Fruit fly (Drosophila melanogaster) whole organism, embryonic: ENCODE results near the gene PolQ.

Experiments
- Aef1 ChIP-seq: fragments of 200-800 bp; sonication (Bioruptor generic); IDR thresholded peaks from 3 replicates; pipeline ENCODE4 v1.3.6; 2022; ENCODE audit warnings: missing biosample characterization, missing genetic modification characterization
- Blimp-1 ChIP-seq: fragments of 200-800 bp; sonication (Bioruptor generic); optimal IDR thresholded peaks from 3 replicates; lab custom pipeline; 2018; ENCODE audit warnings: missing biosample characterization, missing genetic modification characterization, mild to moderate bottlenecking, moderate library complexity, missing genetic modification reagents
- CG10543 ChIP-seq: fragments of 200-800 bp; sonication (Bioruptor generic); optimal IDR thresholded peaks from 3 replicates; lab custom pipeline; 2017; ENCODE audit warnings: missing biosample characterization, mild to moderate bottlenecking, missing genetic modification characterization, moderate library complexity
- CG11085 ChIP-seq: fragments of 200-800 bp; sonication (Bioruptor generic); IDR thresholded peaks from 2 replicates; pipeline ENCODE4 v1.3.6; 2022; ENCODE audit warnings: missing biosample characterization, missing genetic modification characterization
- CG11093 ChIP-seq: fragments of 200-800 bp; sonication (Bioruptor generic); IDR thresholded peaks from 3 replicates; pipeline ENCODE4 v1.3.6; 2022; ENCODE audit warnings: missing biosample characterization, missing genetic modification characterization
- CG12071 ChIP-seq: fragments of 200-800 bp; sonication (Bioruptor generic); optimal IDR thresholded peaks from 3 replicates; lab custom pipeline; 2018; ENCODE audit warnings: missing biosample characterization, mild to moderate bottlenecking, missing genetic modification characterization
- CG1233 ChIP-seq: fragments of 200-800 bp; sonication (Bioruptor generic); optimal IDR thresholded peaks from 4 replicates; lab custom pipeline; 2018; ENCODE audit warnings: missing biosample characterization, mild to moderate bottlenecking, missing genetic modification characterization
- CG12391 ChIP-seq: fragments of 200-800 bp; sonication (Bioruptor generic); optimal IDR thresholded peaks from 3 replicates; lab custom pipeline; 2018; ENCODE audit warnings: missing biosample characterization, mild to moderate bottlenecking, missing genetic modification characterization, moderate library complexity
- CG14014 ChIP-seq: fragments of 200-800 bp; sonication (Bioruptor generic); IDR thresholded peaks from 2 replicates; pipeline ENCODE4 v1.3.6; 2022; ENCODE audit warnings: missing biosample characterization, missing genetic modification characterization
- CG14710 ChIP-seq: fragments of 200-800 bp; sonication (Bioruptor generic); optimal IDR thresholded peaks from 3 replicates; lab custom pipeline; 2019; ENCODE audit warnings: missing biosample characterization, mild to moderate bottlenecking, missing genetic modification characterization, moderate library complexity
- CG17829 ChIP-seq: fragments of 200-800 bp; optimal IDR thresholded peaks from 2 replicates; lab custom pipeline; 2019; ENCODE audit warnings: missing biosample characterization, mild to moderate bottlenecking, missing genetic modification characterization, moderate library complexity
- CG1832 ChIP-seq: fragments of 200-800 bp; sonication (Bioruptor generic); optimal IDR thresholded peaks from 2 replicates; lab custom pipeline; 2017; ENCODE audit warnings: missing biosample characterization, mild to moderate bottlenecking, missing genetic modification characterization, inconsistent platforms
- CG2116 ChIP-seq: fragments of 200-800 bp; sonication (Bioruptor generic); optimal IDR thresholded peaks from 3 replicates; lab custom pipeline; 2018; ENCODE audit warnings: missing biosample characterization, mild to moderate bottlenecking, missing genetic modification characterization
- CG2129 ChIP-seq: fragments of 200-800 bp; sonication (Bioruptor generic); IDR thresholded peaks from 2 replicates; pipeline ENCODE4 v1.3.6; 2022; ENCODE audit warnings: missing biosample characterization, missing genetic modification characterization; ENCODE audit not compliant: partially characterized antibody
- CG30020 ChIP-seq: fragments of 200-800 bp; optimal IDR thresholded peaks from 2 replicates; lab custom pipeline; 2019; ENCODE audit warnings: missing biosample characterization, mild to moderate bottlenecking, missing genetic modification characterization, moderate library complexity
- CG32772 ChIP-seq: fragments of 200-800 bp; sonication (Bioruptor generic); IDR thresholded peaks from 2 replicates; pipeline ENCODE4 v1.3.6; 2022; ENCODE audit warnings: missing biosample characterization, missing genetic modification characterization
- CG6791 ChIP-seq: fragments of 200-800 bp; sonication (Bioruptor generic); IDR thresholded peaks from 3 replicates; pipeline ENCODE4 v1.3.6; 2022; ENCODE audit warnings: missing biosample characterization, missing genetic modification characterization; ENCODE audit not compliant: partially characterized antibody
- CTCF ChIP-seq: fragments of 200-800 bp; sonication (Bioruptor generic); optimal IDR thresholded peaks from 2 replicates; lab custom pipeline; 2017; ENCODE audit warnings: missing biosample characterization, mild to moderate bottlenecking, missing genetic modification characterization, moderate library complexity
- Chrac-16 ChIP-seq: fragments of 200-800 bp; sonication (Bioruptor generic); optimal IDR thresholded peaks from 3 replicates; lab custom pipeline; 2016; ENCODE audit warnings: missing biosample characterization, missing genetic modification characterization
- Dll ChIP-seq: fragments of 200-800 bp; sonication (Bioruptor generic); IDR thresholded peaks from 4 replicates; pipeline ENCODE4 v1.3.6; 2022; ENCODE audit warnings: missing biosample characterization, missing genetic modification characterization; ENCODE audit not compliant: partially characterized antibody
- Doc3 ChIP-seq: fragments of 200-800 bp; sonication (Bioruptor generic); IDR thresholded peaks from 3 replicates; pipeline ENCODE4 v1.3.6; 2022; ENCODE audit warnings: missing biosample characterization, missing genetic modification characterization; ENCODE audit not compliant: partially characterized antibody
- Dref ChIP-seq: fragments of 200-800 bp; sonication (Bioruptor generic); IDR thresholded peaks from 2 replicates; pipeline ENCODE4 v1.3.6; 2022; ENCODE audit warnings: missing biosample characterization, missing genetic modification characterization
- E2f2 ChIP-seq: fragments of 200-800 bp; sonication (Bioruptor generic); IDR thresholded peaks from 2 replicates; pipeline ENCODE4 v1.3.6; 2022; ENCODE audit warnings: missing biosample characterization, missing genetic modification characterization
- Lhr ChIP-seq: fragments of 200-800 bp; sonication (Bioruptor generic); optimal IDR thresholded peaks from 3 replicates; lab custom pipeline; 2017; ENCODE audit warnings: mild to moderate bottlenecking, missing biosample characterization, missing genetic modification reagents, missing genetic modification characterization
- MBD-R2 ChIP-seq: fragments of 200-800 bp; sonication (Bioruptor generic); IDR thresholded peaks from 2 replicates; pipeline ENCODE4 v1.3.6; 2022; ENCODE audit warnings: missing biosample characterization, missing genetic modification characterization
- NfI ChIP-seq: fragments of 200-800 bp; sonication (Bioruptor generic); optimal IDR thresholded peaks from 3 replicates; lab custom pipeline; 2018; ENCODE audit warnings: missing biosample characterization, mild to moderate bottlenecking, missing genetic modification characterization, moderate library complexity
- Pdp1 ChIP-seq, 2 experiments: fragments of 200-800 bp; sonication (Bioruptor generic); optimal IDR thresholded peaks; 3 replicates each; lab custom pipeline; 2016; ENCODE audit warnings: missing biosample characterization in 2 of 2, missing genetic modification characterization in 2 of 2, mild to moderate bottlenecking in 1 of 2, moderate library complexity in 1 of 2
- Sin3A ChIP-seq: fragments of >200 bp; optimal IDR thresholded peaks from 2 replicates; lab custom pipeline; 2018
- Sry-β ChIP-seq: fragments of 200-800 bp; sonication (Bioruptor generic); optimal IDR thresholded peaks from 2 replicates; lab custom pipeline; 2018; ENCODE audit warnings: missing biosample characterization, mild to moderate bottlenecking, missing genetic modification characterization, moderate library complexity
- Sry-δ ChIP-seq: fragments of 200-800 bp; sonication (Bioruptor generic); optimal IDR thresholded peaks from 2 replicates; lab custom pipeline; 2016; ENCODE audit warnings: missing biosample characterization, missing genetic modification characterization
- Ssrp ChIP-seq: fragments of 200-800 bp; sonication (Bioruptor generic); optimal IDR thresholded peaks from 2 replicates; lab custom pipeline; 2018; ENCODE audit warnings: missing biosample characterization, mild to moderate bottlenecking, missing genetic modification characterization, moderate library complexity
- aop ChIP-seq: fragments of 200-800 bp; sonication (Bioruptor generic); IDR thresholded peaks from 2 replicates; pipeline ENCODE4 v1.3.6; 2022; ENCODE audit warnings: missing biosample characterization, missing genetic modification characterization
- btn ChIP-seq: fragments of 200-800 bp; sonication (Bioruptor generic); optimal IDR thresholded peaks from 2 replicates; lab custom pipeline; 2016; ENCODE audit warnings: missing biosample characterization, missing genetic modification characterization
- chinmo ChIP-seq: fragments of 200-800 bp; sonication (Bioruptor generic); IDR thresholded peaks from 4 replicates; pipeline ENCODE4 v1.3.6; 2022; ENCODE audit warnings: missing biosample characterization, missing genetic modification characterization; ENCODE audit not compliant: partially characterized antibody
- chm ChIP-seq: fragments of 200-800 bp; sonication (Bioruptor generic); IDR thresholded peaks from 2 replicates; pipeline ENCODE4 v1.3.6; 2022; ENCODE audit warnings: missing biosample characterization, missing genetic modification characterization
- crol ChIP-seq: fragments of 200-800 bp; sonication (Bioruptor generic); IDR thresholded peaks from 2 replicates; pipeline ENCODE4 v1.3.6; 2022; ENCODE audit warnings: missing biosample characterization, missing genetic modification characterization
- fd3F ChIP-seq: fragments of 200-800 bp; sonication (Bioruptor generic); optimal IDR thresholded peaks from 2 replicates; lab custom pipeline; 2018; ENCODE audit warnings: missing biosample characterization, mild to moderate bottlenecking, missing genetic modification characterization, moderate library complexity
- her ChIP-seq: fragments of 200-800 bp; sonication (Bioruptor generic); optimal IDR thresholded peaks from 2 replicates; lab custom pipeline; 2016; ENCODE audit warnings: missing biosample characterization, missing genetic modification characterization
- hkb ChIP-seq, 2 experiments: fragments of 200-800 bp in 1 of 2; fragments of >200 bp in 1 of 2; sonication (Bioruptor generic) in 1 of 2; IDR thresholded peaks in 1 of 2; optimal IDR thresholded peaks in 1 of 2; 2 replicates each; pipeline versions ENCODE4 v1.3.6 to Lab custom; 2017 to 2022; ENCODE audit warnings: missing biosample characterization in 1 of 2, missing genetic modification characterization in 1 of 2
- kni ChIP-seq: fragments of 200-800 bp; sonication (Bioruptor generic); optimal IDR thresholded peaks from 3 replicates; lab custom pipeline; 2017; ENCODE audit warnings: mild to moderate bottlenecking, missing biosample characterization, missing genetic modification reagents, missing genetic modification characterization
- knrl ChIP-seq: fragments of 200-800 bp; sonication (Bioruptor generic); IDR thresholded peaks from 3 replicates; pipeline ENCODE4 v1.3.6; 2022; ENCODE audit warnings: missing biosample characterization, missing genetic modification characterization; ENCODE audit not compliant: partially characterized antibody
- lbe ChIP-seq: fragments of 200-800 bp; sonication (Bioruptor generic); optimal IDR thresholded peaks from 2 replicates; lab custom pipeline; 2016; ENCODE audit warnings: missing biosample characterization, mild to moderate bottlenecking, missing genetic modification characterization
- mld ChIP-seq: fragments of 200-800 bp; sonication (Bioruptor generic); IDR thresholded peaks from 3 replicates; pipeline ENCODE4 v1.3.6; 2022; ENCODE audit warnings: missing biosample characterization, missing genetic modification characterization; ENCODE audit not compliant: partially characterized antibody
- nmo ChIP-seq: fragments of 200-800 bp; sonication (Bioruptor generic); optimal IDR thresholded peaks from 2 replicates; lab custom pipeline; 2018; ENCODE audit warnings: missing biosample characterization, mild to moderate bottlenecking, missing genetic modification characterization, moderate library complexity
- odd ChIP-seq: fragments of 200-800 bp; sonication (Bioruptor generic); optimal IDR thresholded peaks from 2 replicates; lab custom pipeline; 2017; ENCODE audit warnings: missing biosample characterization, mild to moderate bottlenecking, missing genetic modification characterization
- sna ChIP-seq: fragments of 200-800 bp; sonication (Bioruptor generic); IDR thresholded peaks from 2 replicates; pipeline ENCODE4 v1.3.6; 2022; ENCODE audit warnings: missing biosample characterization, missing genetic modification characterization; ENCODE audit not compliant: partially characterized antibody
- ssp ChIP-seq: fragments of 200-800 bp; sonication (Bioruptor generic); IDR thresholded peaks from 2 replicates; pipeline ENCODE4 v1.3.6; 2022; ENCODE audit warnings: missing biosample characterization, missing genetic modification characterization
- unc-4 ChIP-seq: fragments of 200-800 bp; sonication (Bioruptor generic); IDR thresholded peaks from 2 replicates; pipeline ENCODE4 v1.3.6; 2022; ENCODE audit warnings: missing biosample characterization, missing genetic modification characterization; ENCODE audit not compliant: partially characterized antibody
- zen2 ChIP-seq: fragments of 200-800 bp; sonication (Bioruptor generic); IDR thresholded peaks from 3 replicates; pipeline ENCODE4 v1.3.6; 2022; ENCODE audit warnings: missing biosample characterization, missing genetic modification characterization; ENCODE audit not compliant: partially characterized antibody

Gene PolQ

DNA sequence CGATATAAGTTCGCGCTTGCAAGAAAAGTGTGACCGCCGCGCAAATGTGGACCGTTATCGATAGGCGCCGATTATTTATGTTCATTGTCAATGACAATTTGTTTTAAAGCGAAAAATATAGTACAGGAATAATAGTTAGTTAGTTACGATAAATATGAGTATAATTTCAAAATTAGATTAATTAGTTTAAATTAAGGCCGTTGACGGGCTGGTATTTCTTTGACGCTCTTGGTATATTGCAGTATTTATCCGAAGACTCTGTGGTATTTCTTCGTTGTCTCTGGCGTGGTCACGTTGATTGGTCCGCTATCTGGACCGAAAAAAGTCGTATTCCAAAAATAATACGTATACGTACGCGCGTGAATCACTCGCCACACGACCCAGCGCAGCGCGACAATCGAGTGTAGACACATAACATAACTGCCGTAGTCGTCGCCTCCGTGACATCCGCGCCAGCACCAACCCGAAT is 14.5 kb downstream of the PolQ start (continued):
- TF ChIP-seq Aef1 (GFP tag; lab: Robert Waterston, UW), result no peak
- no peak for TF ChIP-seq kni (GFP tag; lab: Kevin White, UChicago)
- no peak for TF ChIP-seq chinmo (GFP tag; lab: Robert Waterston, UW)
- no peak for TF ChIP-seq ssp
- no peak for TF ChIP-seq fd3F (GFP tag; lab: Kevin White, UChicago)
- peak; percentile 41; the same call in 1 of the 2 replicates for TF ChIP-seq MBD-R2 (GFP tag; lab: Robert Waterston, UW)
- TF ChIP-seq Dref, result peak; percentile 79
- TF ChIP-seq Doc3 (GFP tag; lab: Robert Waterston, UW), result peak; percentile 50; the same call in 1 of the 3 replicates
- no peak for TF ChIP-seq Sry-β (GFP tag; lab: Kevin White, UChicago)
- no peak for TF ChIP-seq crol
- no peak for TF ChIP-seq NfI (GFP tag; lab: Kevin White, UChicago)
- peak; percentile 21 for TF ChIP-seq hkb (optimal IDR thresholded peaks at IDR 0.05; lab: Kevin White, UChicago)
- TF ChIP-seq hkb (GFP tag; IDR thresholded peaks at IDR 0.05; lab: Robert Waterston, UW), result no peak; the same call in 1 of the 2 replicates
- peak; percentile 70 for TF ChIP-seq CG2116 (GFP tag; lab: Kevin White, UChicago)
- TF ChIP-seq CG11093 (GFP tag; lab: Robert Waterston, UW), result no peak
- peak; percentile 78 for TF ChIP-seq Dll (GFP tag; lab: Robert Waterston, UW)
- TF ChIP-seq Pdp1 (GFP tag; optimal IDR thresholded peaks at IDR 0.05; lab: Kevin White, UChicago), result peak in 1 of 2 experiments; percentile 50
- TF ChIP-seq CG17829 (tag; lab: Kevin White, UChicago), result peak; percentile 28
- no peak for TF ChIP-seq CG2129 (GFP tag; lab: Robert Waterston, UW)
- peak; percentile 42 for TF ChIP-seq CG12391 (tag; lab: Kevin White, UChicago)
- TF ChIP-seq knrl (GFP tag; lab: Robert Waterston, UW), result peak; percentile 60
- no peak for TF ChIP-seq btn (GFP tag; lab: Kevin White, UChicago)
- TF ChIP-seq CTCF (GFP tag; lab: Kevin White, UChicago), result peak; percentile 30
- no peak for TF ChIP-seq her (GFP tag; lab: Kevin White, UChicago)
- peak; percentile 63; the same call in 2 of the 3 replicates for TF ChIP-seq CG6791 (GFP tag; lab: Robert Waterston, UW)
- TF ChIP-seq CG14710 (tag; lab: Kevin White, UChicago), result peak; percentile 65
- TF ChIP-seq Chrac-16, result no peak
- TF ChIP-seq chm (GFP tag; lab: Robert Waterston, UW), result peak; percentile 21; the same call in 1 of the 2 replicates
- peak; percentile 94 for TF ChIP-seq Sin3A
- no peak for TF ChIP-seq Ssrp (tag; lab: Kevin White, UChicago)
- TF ChIP-seq lbe (GFP tag; lab: Kevin White, UChicago), result peak; percentile 48
- no peak for TF ChIP-seq CG14014 (GFP tag; lab: Robert Waterston, UW)
- peak; percentile 56 for TF ChIP-seq nmo (GFP tag; lab: Kevin White, UChicago)
- 0 out of 2 replicates have a peak, but pooled peaks have one; percentile 41 for TF ChIP-seq sna
- TF ChIP-seq unc-4 (GFP tag; lab: Robert Waterston, UW), result peak; percentile 70
- TF ChIP-seq mld (GFP tag; lab: Robert Waterston, UW), result no peak
- TF ChIP-seq CG1832 (GFP tag; lab: Kevin White, UChicago), result no peak
- TF ChIP-seq aop (GFP tag; lab: Robert Waterston, UW), result no peak
- TF ChIP-seq CG11085, result no peak
- TF ChIP-seq Sry-δ (GFP tag; lab: Kevin White, UChicago), result peak; percentile 57
- TF ChIP-seq CG1233 (GFP tag; lab: Kevin White, UChicago), result no peak
- no peak for TF ChIP-seq Blimp-1 (GFP tag; lab: Kevin White, UChicago)
- peak; percentile 95 for TF ChIP-seq E2f2 (GFP tag; lab: Robert Waterston, UW)
- TF ChIP-seq CG32772 (GFP tag; lab: Robert Waterston, UW), result no peak
- TF ChIP-seq zen2 (GFP tag; lab: Robert Waterston, UW), result no peak
- TF ChIP-seq CG10543 (GFP tag; lab: Kevin White, UChicago), result peak; percentile 16
- peak; percentile 48 for TF ChIP-seq CG30020
- TF ChIP-seq odd (GFP tag; lab: Kevin White, UChicago), result no peak
- TF ChIP-seq Lhr (GFP tag; lab: Kevin White, UChicago), result peak; percentile 74
- peak; percentile 7 for TF ChIP-seq CG12071
